Fruit fly (Drosophila melanogaster): ENCODE measurements around the gene RhoGEF3.
A peak's percentile ranks its signal among the peaks of the same experiment; 100 is the strongest.

RhoGEF3 gene

dm6 chr3L:319145-320009 is 42.1 kb downstream of the RhoGEF3 start, which contains the start of gene fwd (continued):
- TF ChIP-seq CG3281 (GFP tag; optimal IDR thresholded peaks at IDR 0.05) (peak; percentile 42), E2f1 (GFP tag; IDR thresholded peaks at IDR 0.05) (no peak), mirr (GFP tag; optimal IDR thresholded peaks at IDR 0.05) (peak; percentile 13), CG17186 (GFP tag; optimal IDR thresholded peaks at IDR 0.05) (peak; percentile 76), HLHmδ (GFP tag; optimal IDR thresholded peaks at IDR 0.05) (peak; percentile 33), ERR (GFP tag; optimal IDR thresholded peaks at IDR 0.05) (peak; percentile 32), CG13424 (tag; optimal IDR thresholded peaks at IDR 0.05) (peak; percentile 38), CG7357 (GFP tag; IDR thresholded peaks at IDR 0.05) (no peak), nau (GFP tag; optimal IDR thresholded peaks at IDR 0.05) (peak; percentile 63), CG13123 (GFP tag; optimal IDR thresholded peaks at IDR 0.05) (no peak), CG15514 (GFP tag; optimal IDR thresholded peaks at IDR 0.05) (peak; percentile 81), Pdp1 (GFP tag; optimal IDR thresholded peaks at IDR 0.05) (peak in 1 of 2 experiments; percentile 82), CG18619 (GFP tag; optimal IDR thresholded peaks at IDR 0.05) (no peak), Kr (GFP tag; optimal IDR thresholded peaks at IDR 0.05) (no peak), CG30403 (GFP tag; optimal IDR thresholded peaks at IDR 0.05) (no peak), Hr51 (GFP tag; optimal IDR thresholded peaks at IDR 0.05) (peak in 1 of 2 experiments; percentile 54), br (optimal IDR thresholded peaks at IDR 0.05) (no peak), CG11398 (GFP tag; optimal IDR thresholded peaks at IDR 0.05) (no peak), Drgx (GFP tag; IDR thresholded peaks at IDR 0.05) (no peak), luna (GFP tag; optimal IDR thresholded peaks at IDR 0.05) (no peak), sr (GFP tag; IDR thresholded peaks at IDR 0.05) (no peak), CG3407 (GFP tag; optimal IDR thresholded peaks at IDR 0.05) (peak; percentile 11), CG1024 (GFP tag; IDR thresholded peaks at IDR 0.05) (no peak), Xbp1 (GFP tag; optimal IDR thresholded peaks at IDR 0.05) (peak; percentile 31), Sry-δ (GFP tag; optimal IDR thresholded peaks at IDR 0.05) (peak; percentile 53), CG13296 (GFP tag; optimal IDR thresholded peaks at IDR 0.05) (peak; percentile 18), Jarid2 (GFP tag; optimal IDR thresholded peaks at IDR 0.05) (peak; percentile 90), CG4328 (GFP tag; optimal IDR thresholded peaks at IDR 0.05) (peak; percentile 13), Spps (tag; optimal IDR thresholded peaks at IDR 0.05) (peak; percentile 3), ATbp (GFP tag; optimal IDR thresholded peaks at IDR 0.05) (no peak), pnt (GFP tag; optimal IDR thresholded peaks at IDR 0.05) (no peak), CG10147 (GFP tag; optimal IDR thresholded peaks at IDR 0.05) (no peak), MTF-1 (GFP tag; optimal IDR thresholded peaks at IDR 0.05; ENCODE audit: borderline replicate concordance) (no peak), cad (GFP tag; optimal IDR thresholded peaks at IDR 0.05) (peak; percentile 40), CG11085 (GFP tag; IDR thresholded peaks at IDR 0.05) (no peak), CG1603 (tag; optimal IDR thresholded peaks at IDR 0.05) (peak; percentile 85), CG18599 (GFP tag; optimal IDR thresholded peaks at IDR 0.05) (peak; percentile 71), crol (GFP tag; IDR thresholded peaks at IDR 0.05) (peak; percentile 89), CG8281 (tag; optimal IDR thresholded peaks at IDR 0.05) (no peak), Sin3A (optimal IDR thresholded peaks at IDR 0.05) (peak; percentile 66)

- TF ChIP-seq B-H2 (GFP tag; optimal IDR thresholded peaks at IDR 0.05) (no peak), CG10462 (GFP tag; optimal IDR thresholded peaks at IDR 0.05) (peak; percentile 60), Myb (GFP tag; optimal IDR thresholded peaks at IDR 0.05) (peak; percentile 65), Adf1 (GFP tag; IDR thresholded peaks at IDR 0.05) (no peak), Eip74EF (GFP tag; optimal IDR thresholded peaks at IDR 0.05) (no peak), CG4282 (GFP tag; optimal IDR thresholded peaks at IDR 0.05) (no peak), CG16815 (GFP tag; optimal IDR thresholded peaks at IDR 0.05) (no peak), D (optimal IDR thresholded peaks at IDR 0.05) (peak; percentile 17), D (GFP tag; optimal IDR thresholded peaks at IDR 0.05) (no peak), sens (GFP tag) (peak; percentile 63), pum (GFP tag; optimal IDR thresholded peaks at IDR 0.05) (no peak)
Measured at dm6 chr3L:320010-320337, 42.7 kb downstream of the RhoGEF3 start.

Measured in whole organism, embryonic.